Fruit fly (Drosophila melanogaster): Measurements from ENCODE around the gene CG32809.

Gene CG32809

DNA sequence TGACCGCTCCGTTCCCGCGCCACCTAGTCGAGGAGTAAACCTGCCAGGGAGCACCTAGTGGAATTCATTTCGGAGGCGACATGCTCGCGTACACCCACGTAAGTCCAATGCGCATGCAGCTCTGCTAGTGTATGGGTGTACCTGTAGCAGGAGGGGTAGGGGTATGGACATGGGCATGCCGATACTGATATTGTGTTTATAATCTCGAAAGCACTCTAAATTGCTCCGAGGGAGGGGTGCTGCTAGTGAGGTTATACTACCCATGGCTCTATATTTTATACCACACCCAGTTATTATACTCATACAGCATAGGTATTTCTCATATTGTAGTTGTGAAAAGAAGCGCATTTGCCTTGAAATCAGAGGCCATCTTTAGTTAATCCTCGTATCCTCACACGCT lies 22.7 kb downstream of the CG32809 start:
- TF ChIP-seq usp (GFP tag; optimal IDR thresholded peaks at IDR 0.05) (no peak), brk (GFP tag; optimal IDR thresholded peaks at IDR 0.05) (no peak), Vsx2 (GFP tag; optimal IDR thresholded peaks at IDR 0.05; ENCODE audit: partially characterized antibody) (no peak)

dm6 chrX:1669214-1669613 lies 23.4 kb downstream of the CG32809 start, which contains the start of the genes CG3740 and hfw:
CG3740 (minus strand) TSS chrX:1669297.
hfw (plus strand) TSS chrX:1669570.
- TF ChIP-seq OdsH (GFP tag; optimal IDR thresholded peaks at IDR 0.05) (peak; percentile 68), dmrt93B (GFP tag; optimal IDR thresholded peaks at IDR 0.05) (peak; percentile 66), Hr78 (GFP tag; optimal IDR thresholded peaks at IDR 0.05) (no peak), rgr (GFP tag; optimal IDR thresholded peaks at IDR 0.05) (peak; percentile 75), GATAd (GFP tag; optimal IDR thresholded peaks at IDR 0.05) (no peak), Rel (GFP tag; optimal IDR thresholded peaks at IDR 0.05) (peak; percentile 25), Rel (tag; optimal IDR thresholded peaks at IDR 0.05) (peak; percentile 63), ey (GFP tag; optimal IDR thresholded peaks at IDR 0.05) (peak; percentile 31), CG32264 (GFP tag; optimal IDR thresholded peaks at IDR 0.05) (no peak), dsf (GFP tag; optimal IDR thresholded peaks at IDR 0.05; ENCODE audit: borderline replicate concordance) (peak; percentile 47), N (GFP tag; optimal IDR thresholded peaks at IDR 0.05) (no peak), usp (GFP tag; optimal IDR thresholded peaks at IDR 0.05) (no peak), tai (GFP tag; optimal IDR thresholded peaks at IDR 0.05) (no peak), Dfd (GFP tag; optimal IDR thresholded peaks at IDR 0.05) (no peak), Myc (optimal IDR thresholded peaks at IDR 0.05) (peak; percentile 58), Hnf4 (GFP tag; optimal IDR thresholded peaks at IDR 0.05) (peak; percentile 78), Sp1 (GFP tag; optimal IDR thresholded peaks at IDR 0.05) (peak; percentile 70), Hr83 (GFP tag; optimal IDR thresholded peaks at IDR 0.05; ENCODE audit: poor library complexity, severe bottlenecking) (peak; percentile 60), HLH106 (tag; optimal IDR thresholded peaks at IDR 0.05) (peak; percentile 84), Jra (GFP tag; optimal IDR thresholded peaks at IDR 0.05) (peak; percentile 22), br (GFP tag; optimal IDR thresholded peaks at IDR 0.05) (peak; percentile 56), Vsx2 (GFP tag; optimal IDR thresholded peaks at IDR 0.05; ENCODE audit: partially characterized antibody) (no peak), woc (GFP tag; optimal IDR thresholded peaks at IDR 0.05) (peak; percentile 56), h (GFP tag; optimal IDR thresholded peaks at IDR 0.05) (peak; percentile 73), pan (optimal IDR thresholded peaks at IDR 0.05) (no peak), psq (GFP tag; optimal IDR thresholded peaks at IDR 0.05) (peak; percentile 67), sage (GFP tag; optimal IDR thresholded peaks at IDR 0.05) (peak; percentile 77), fru (GFP tag; optimal IDR thresholded peaks at IDR 0.05) (peak; percentile 68), CG9705 (GFP tag; optimal IDR thresholded peaks at IDR 0.05) (peak; percentile 52), sv (GFP tag; optimal IDR thresholded peaks at IDR 0.05) (peak; percentile 37), foxo (GFP tag; optimal IDR thresholded peaks at IDR 0.05) (peak in 1 of 2 experiments; percentile 84)

dm6 chrX:1668688-1669087 lies 23.9 kb downstream of the CG32809 start, which contains the start of gene Mur2B:
Mur2B (minus strand) TSS chrX:1668788.
- no peak for TF ChIP-seq dmrt93B (GFP tag; optimal IDR thresholded peaks at IDR 0.05)
- no peak for TF ChIP-seq Hr78 (GFP tag; optimal IDR thresholded peaks at IDR 0.05)
- TF ChIP-seq jim (GFP tag; optimal IDR thresholded peaks at IDR 0.05) = no peak
- no peak for TF ChIP-seq rgr (GFP tag; optimal IDR thresholded peaks at IDR 0.05)
- TF ChIP-seq woc (GFP tag; optimal IDR thresholded peaks at IDR 0.05) = no peak

DNA sequence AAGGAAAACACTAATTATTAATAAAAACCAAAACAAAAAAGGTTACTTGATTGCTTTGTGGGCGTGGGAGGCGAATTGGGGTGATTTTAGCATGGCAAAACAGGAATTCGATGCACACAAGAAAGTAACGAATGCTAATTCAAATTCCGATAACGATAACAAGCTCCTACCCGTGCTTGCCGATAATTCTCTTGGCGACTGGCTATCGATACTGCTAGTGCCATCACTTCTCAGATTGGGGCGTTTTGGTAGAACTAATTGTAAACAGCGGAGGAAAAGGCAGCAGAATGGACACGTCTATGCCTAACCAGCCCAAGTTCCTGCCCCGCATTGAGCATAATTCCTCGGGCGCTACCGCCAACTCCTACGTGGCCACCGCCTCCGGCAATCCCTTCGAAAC lies 27.7 kb downstream of the CG32809 start, which contains the start of gene dor:
dor (plus strand) TSS at position 217 of the 400 bp plus-strand sequence.
- TF ChIP-seq Hr78 (GFP tag; optimal IDR thresholded peaks at IDR 0.05) (no peak), psq (GFP tag; optimal IDR thresholded peaks at IDR 0.05) (no peak), CG32264 (GFP tag; optimal IDR thresholded peaks at IDR 0.05) (no peak), rgr (GFP tag; optimal IDR thresholded peaks at IDR 0.05) (peak; percentile 44), Rel (GFP tag; optimal IDR thresholded peaks at IDR 0.05) (no peak), Rel (tag; optimal IDR thresholded peaks at IDR 0.05) (peak; percentile 72), Vsx2 (GFP tag; optimal IDR thresholded peaks at IDR 0.05; ENCODE audit: partially characterized antibody) (no peak), N (GFP tag; optimal IDR thresholded peaks at IDR 0.05) (no peak), tai (GFP tag; optimal IDR thresholded peaks at IDR 0.05) (no peak), sv (GFP tag; optimal IDR thresholded peaks at IDR 0.05) (no peak), sage (GFP tag; optimal IDR thresholded peaks at IDR 0.05) (no peak), Sp1 (GFP tag; optimal IDR thresholded peaks at IDR 0.05) (peak; percentile 1), br (GFP tag; optimal IDR thresholded peaks at IDR 0.05) (peak; percentile 8), Jra (GFP tag; optimal IDR thresholded peaks at IDR 0.05) (no peak), h (GFP tag; optimal IDR thresholded peaks at IDR 0.05) (peak; percentile 22), Mio (GFP tag; optimal IDR thresholded peaks at IDR 0.05) (no peak), lola (GFP tag; optimal IDR thresholded peaks at IDR 0.05) (no peak)

Data from whole organism, wandering third instar larva.